Worm (Caenorhabditis elegans) whole organism, L2 larva: ENCODE measurements around the gene cat-2.

Experiments used
- F13H6.1 ChIP-seq: sonication (generic microtip); optimal IDR thresholded peaks from 2 replicates; lab custom pipeline; 2016; ENCODE audit warnings: missing genetic modification characterization, missing compliant biosample characterization
- ZK546.5 ChIP-seq: sonication (generic microtip); optimal IDR thresholded peaks from 2 replicates; lab custom pipeline; 2017; ENCODE audit warnings: missing biosample characterization, missing genetic modification characterization
- ama-1 ChIP-seq: fragments of 150-350 bp; optimal IDR thresholded peaks from 2 replicates; lab custom pipeline; 2018; ENCODE audit warnings: inconsistent platforms
- blmp-1 ChIP-seq: sonication (generic microtip); optimal IDR thresholded peaks from 2 replicates; lab custom pipeline; 2017; ENCODE audit warnings: missing genetic modification characterization, mild to moderate bottlenecking, missing compliant biosample characterization, antibody characterized with exemption, moderate library complexity; ENCODE audit not compliant: insufficient read depth
- lsy-2 ChIP-seq, 2 experiments: fragments of 150-350 bp in 1 of 2; sonication (generic microtip) in 1 of 2; optimal IDR thresholded peaks; 2 replicates each; lab custom pipeline; 2014 to 2017; ENCODE audit warnings: missing biosample characterization in 2 of 2, missing genetic modification characterization in 2 of 2
- mdl-1 ChIP-seq, 2 experiments: fragments of 150-350 bp in 1 of 2; sonication (generic microtip) in 1 of 2; optimal IDR thresholded peaks; 2 replicates each; lab custom pipeline; 2017; ENCODE audit warnings: missing biosample characterization in 2 of 2, missing genetic modification characterization in 2 of 2
- nhr-23 ChIP-seq: fragments of 150-350 bp; optimal IDR thresholded peaks from 2 replicates; lab custom pipeline; 2014; ENCODE audit warnings: missing biosample characterization, missing genetic modification reagents, missing genetic modification characterization
- nhr-25 ChIP-seq: fragments of 150-350 bp; sonication (generic microtip); optimal IDR thresholded peaks from 3 replicates; lab custom pipeline; 2014; ENCODE audit warnings: missing biosample characterization, missing genetic modification characterization
- ztf-4 ChIP-seq: fragments of 150-350 bp; optimal IDR thresholded peaks from 2 replicates; lab custom pipeline; 2014; ENCODE audit warnings: missing biosample characterization, missing genetic modification characterization

ce11 chrII:264053-264452, 6.4 kb downstream of the cat-2 start, which contains the start of gene B0432.14:
- no peak for TF ChIP-seq ama-1 (lab: Kevin White, UChicago)
- TF ChIP-seq ztf-4 (tag; lab: Kevin White, UChicago): no peak
- TF ChIP-seq nhr-23 (tag; lab: Kevin White, UChicago): no peak
- no peak for TF ChIP-seq blmp-1 (tag; lab: Kevin White, UChicago)
- TF ChIP-seq mdl-1 (tag; optimal IDR thresholded peaks at IDR 0.05; lab: Kevin White, UChicago): no peak
- no peak for TF ChIP-seq nhr-25 (tag; lab: Kevin White, UChicago)
- no peak for TF ChIP-seq F13H6.1 (tag; lab: Kevin White, UChicago)
- TF ChIP-seq ZK546.5 (tag; lab: Kevin White, UChicago): no peak
- no peak for TF ChIP-seq lsy-2 (tag; optimal IDR thresholded peaks at IDR 0.05; lab: Kevin White, UChicago)
